Fruit fly (Drosophila melanogaster) whole organism, embryonic: ENCODE data around the gene Bub1.

Experiments
- Abd-B ChIP-seq: fragments of 200-800 bp; sonication (Bioruptor generic); optimal IDR thresholded peaks from 2 replicates; lab custom pipeline; 2018; ENCODE audit warnings: missing biosample characterization, mild to moderate bottlenecking, missing genetic modification characterization, moderate library complexity
- Aef1 ChIP-seq: fragments of 200-800 bp; sonication (Bioruptor generic); IDR thresholded peaks from 3 replicates; pipeline ENCODE4 v1.3.6; 2022; ENCODE audit warnings: missing biosample characterization, missing genetic modification characterization
- B-H2 ChIP-seq: fragments of 200-800 bp; sonication (Bioruptor generic); optimal IDR thresholded peaks from 2 replicates; lab custom pipeline; 2018; ENCODE audit warnings: missing biosample characterization, mild to moderate bottlenecking, missing genetic modification characterization
- CG10147 ChIP-seq: fragments of 200-800 bp; sonication (Bioruptor generic); optimal IDR thresholded peaks from 2 replicates; lab custom pipeline; 2019; ENCODE audit warnings: missing biosample characterization, mild to moderate bottlenecking, missing genetic modification characterization, moderate library complexity
- CG12236 ChIP-seq: fragments of 200-800 bp; sonication (Bioruptor generic); optimal IDR thresholded peaks from 2 replicates; lab custom pipeline; 2016; ENCODE audit warnings: missing biosample characterization, missing genetic modification characterization
- CG12391 ChIP-seq: fragments of 200-800 bp; sonication (Bioruptor generic); optimal IDR thresholded peaks from 3 replicates; lab custom pipeline; 2018; ENCODE audit warnings: missing biosample characterization, mild to moderate bottlenecking, missing genetic modification characterization, moderate library complexity
- CG15011 ChIP-seq: fragments of 200-800 bp; sonication (Bioruptor generic); optimal IDR thresholded peaks from 3 replicates; lab custom pipeline; 2018; ENCODE audit warnings: missing biosample characterization, mild to moderate bottlenecking, missing genetic modification characterization
- CG1603 ChIP-seq: fragments of 200-800 bp; sonication (Bioruptor generic); optimal IDR thresholded peaks from 2 replicates; lab custom pipeline; 2019; ENCODE audit warnings: missing biosample characterization, mild to moderate bottlenecking, missing genetic modification characterization, moderate library complexity
- CG2116 ChIP-seq: fragments of 200-800 bp; sonication (Bioruptor generic); optimal IDR thresholded peaks from 3 replicates; lab custom pipeline; 2018; ENCODE audit warnings: missing biosample characterization, mild to moderate bottlenecking, missing genetic modification characterization
- CG3065 ChIP-seq: fragments of 200-800 bp; sonication (Bioruptor generic); optimal IDR thresholded peaks from 2 replicates; lab custom pipeline; 2016; ENCODE audit warnings: missing biosample characterization, missing genetic modification characterization
- CG31441 ChIP-seq: fragments of 200-800 bp; sonication (Bioruptor generic); IDR thresholded peaks from 2 replicates; pipeline ENCODE4 v1.3.6; 2022; ENCODE audit warnings: missing biosample characterization, missing genetic modification characterization
- CG3281 ChIP-seq: fragments of 200-800 bp; sonication (Bioruptor generic); optimal IDR thresholded peaks from 3 replicates; lab custom pipeline; 2017; ENCODE audit warnings: missing biosample characterization, mild to moderate bottlenecking, missing genetic modification characterization
- CG33557 ChIP-seq: fragments of 200-800 bp; sonication (Bioruptor generic); optimal IDR thresholded peaks from 2 replicates; lab custom pipeline; 2019; ENCODE audit warnings: missing biosample characterization, mild to moderate bottlenecking, missing genetic modification characterization, moderate library complexity
- CG3838 ChIP-seq: fragments of 200-800 bp; sonication (Bioruptor generic); optimal IDR thresholded peaks from 3 replicates; lab custom pipeline; 2016; ENCODE audit warnings: missing biosample characterization, missing genetic modification characterization
- CG4820 ChIP-seq: fragments of 200-800 bp; sonication (Bioruptor generic); optimal IDR thresholded peaks from 3 replicates; lab custom pipeline; 2016; ENCODE audit warnings: missing biosample characterization, missing genetic modification characterization
- CG6254 ChIP-seq: fragments of 200-800 bp; sonication (Bioruptor generic); optimal IDR thresholded peaks from 3 replicates; lab custom pipeline; 2017; ENCODE audit warnings: mild to moderate bottlenecking, missing biosample characterization, missing genetic modification reagents, missing genetic modification characterization
- CG7556 ChIP-seq: fragments of 200-800 bp; sonication (Bioruptor generic); optimal IDR thresholded peaks from 2 replicates; lab custom pipeline; 2017; ENCODE audit warnings: missing biosample characterization, mild to moderate bottlenecking, missing genetic modification characterization
- CG7928 ChIP-seq: fragments of 200-800 bp; sonication (Bioruptor generic); optimal IDR thresholded peaks from 2 replicates; lab custom pipeline; 2017; ENCODE audit warnings: missing biosample characterization, mild to moderate bottlenecking, missing genetic modification characterization
- CG8089 ChIP-seq: fragments of 200-800 bp; sonication (Bioruptor generic); optimal IDR thresholded peaks from 3 replicates; lab custom pipeline; 2016; ENCODE audit warnings: missing biosample characterization, missing genetic modification characterization
- CG8478 ChIP-seq: fragments of >200 bp; optimal IDR thresholded peaks from 2 replicates; lab custom pipeline; 2018
- CG9609 ChIP-seq: fragments of 200-800 bp; sonication (Bioruptor generic); optimal IDR thresholded peaks from 3 replicates; lab custom pipeline; 2016; ENCODE audit warnings: missing biosample characterization, missing genetic modification characterization
- CG9727 ChIP-seq: fragments of 200-800 bp; sonication (Bioruptor generic); optimal IDR thresholded peaks from 3 replicates; lab custom pipeline; 2017; ENCODE audit warnings: missing biosample characterization, mild to moderate bottlenecking, missing genetic modification characterization
- CHES-1-like ChIP-seq: fragments of 200-800 bp; sonication (Bioruptor generic); optimal IDR thresholded peaks from 2 replicates; lab custom pipeline; 2016; ENCODE audit warnings: missing biosample characterization, missing genetic modification characterization
- D19A ChIP-seq: fragments of 200-800 bp; optimal IDR thresholded peaks from 3 replicates; lab custom pipeline; 2019; ENCODE audit warnings: missing biosample characterization, mild to moderate bottlenecking, missing genetic modification characterization, moderate library complexity
- Dip2 ChIP-seq: fragments of 200-800 bp; sonication (Bioruptor generic); IDR thresholded peaks from 2 replicates; pipeline ENCODE4 v1.3.6; 2022; ENCODE audit warnings: missing biosample characterization, missing genetic modification characterization
- HLH54F ChIP-seq: fragments of 200-800 bp; sonication (Bioruptor generic); optimal IDR thresholded peaks from 3 replicates; lab custom pipeline; 2016; ENCODE audit warnings: missing biosample characterization, missing genetic modification characterization
- Hmr ChIP-seq: fragments of 200-800 bp; sonication (Bioruptor generic); optimal IDR thresholded peaks from 3 replicates; lab custom pipeline; 2017; ENCODE audit warnings: mild to moderate bottlenecking, missing biosample characterization, missing genetic modification reagents, missing genetic modification characterization
- Myb ChIP-seq: fragments of 200-800 bp; sonication (Bioruptor generic); optimal IDR thresholded peaks from 2 replicates; lab custom pipeline; 2016; ENCODE audit warnings: missing biosample characterization, missing genetic modification characterization
- Rx ChIP-seq: fragments of 200-800 bp; sonication (Bioruptor generic); IDR thresholded peaks from 2 replicates; pipeline ENCODE4 v1.3.6; 2022; ENCODE audit warnings: missing biosample characterization, missing genetic modification characterization
- Sox100B ChIP-seq: fragments of 200-800 bp; sonication (Bioruptor generic); optimal IDR thresholded peaks from 3 replicates; lab custom pipeline; 2018; ENCODE audit warnings: missing biosample characterization, mild to moderate bottlenecking, missing genetic modification characterization
- Sox102F ChIP-seq: fragments of 200-800 bp; sonication (Bioruptor generic); optimal IDR thresholded peaks from 2 replicates; lab custom pipeline; 2018; ENCODE audit warnings: missing biosample characterization, mild to moderate bottlenecking, missing genetic modification characterization, moderate library complexity
- Spps ChIP-seq: fragments of 200-800 bp; sonication (Bioruptor generic); optimal IDR thresholded peaks from 2 replicates; lab custom pipeline; 2018; ENCODE audit warnings: missing biosample characterization, mild to moderate bottlenecking, missing genetic modification characterization
- Usf ChIP-seq: fragments of 200-800 bp; sonication (Bioruptor generic); optimal IDR thresholded peaks from 2 replicates; lab custom pipeline; 2017; ENCODE audit warnings: missing genotype, missing biosample characterization, missing genetic modification characterization
- YL-1 ChIP-seq: fragments of 200-800 bp; sonication (Bioruptor generic); optimal IDR thresholded peaks from 3 replicates; lab custom pipeline; 2017; ENCODE audit warnings: missing biosample characterization, mild to moderate bottlenecking, missing genetic modification characterization
- cato ChIP-seq: fragments of 200-800 bp; sonication (Bioruptor generic); optimal IDR thresholded peaks from 2 replicates; lab custom pipeline; 2016; ENCODE audit warnings: missing biosample characterization, missing genetic modification characterization, borderline replicate concordance
- chinmo ChIP-seq: fragments of 200-800 bp; sonication (Bioruptor generic); IDR thresholded peaks from 4 replicates; pipeline ENCODE4 v1.3.6; 2022; ENCODE audit warnings: missing biosample characterization, missing genetic modification characterization; ENCODE audit not compliant: partially characterized antibody
- ci ChIP-seq: fragments of 200-800 bp; sonication (Bioruptor generic); IDR thresholded peaks from 3 replicates; pipeline ENCODE4 v1.3.6; 2022; ENCODE audit warnings: missing biosample characterization, missing genetic modification characterization
- crc ChIP-seq: fragments of 200-800 bp; sonication (Bioruptor generic); optimal IDR thresholded peaks from 2 replicates; lab custom pipeline; 2016; ENCODE audit warnings: missing biosample characterization, missing genetic modification characterization
- da ChIP-seq: fragments of 200-800 bp; sonication (Bioruptor generic); optimal IDR thresholded peaks from 2 replicates; lab custom pipeline; 2016; ENCODE audit warnings: missing biosample characterization, missing genetic modification characterization
- emc ChIP-seq: fragments of 200-800 bp; sonication (Bioruptor generic); optimal IDR thresholded peaks from 2 replicates; lab custom pipeline; 2016; ENCODE audit warnings: missing biosample characterization, missing genetic modification characterization
- eve ChIP-seq, 2 experiments: fragments of >200 bp; optimal IDR thresholded peaks; 2 replicates each; lab custom pipeline; 2017; ENCODE audit warnings: missing biosample characterization in 2 of 2, missing genetic modification characterization in 2 of 2
- lilli ChIP-seq: fragments of 200-800 bp; sonication (Bioruptor generic); optimal IDR thresholded peaks from 3 replicates; lab custom pipeline; 2016; ENCODE audit warnings: missing biosample characterization, missing genetic modification characterization
- lmd ChIP-seq: fragments of 200-800 bp; sonication (Bioruptor generic); IDR thresholded peaks from 2 replicates; pipeline ENCODE4 v1.3.6; 2022; ENCODE audit warnings: missing biosample characterization, missing genetic modification characterization
- mam ChIP-seq: fragments of 200-800 bp; sonication (Bioruptor generic); optimal IDR thresholded peaks from 3 replicates; lab custom pipeline; 2016; ENCODE audit warnings: missing biosample characterization, missing genetic modification characterization
- onecut ChIP-seq: fragments of 200-800 bp; sonication (Bioruptor generic); IDR thresholded peaks from 2 replicates; pipeline ENCODE4 v1.3.6; 2022; ENCODE audit warnings: missing biosample characterization, missing genetic modification characterization
- pho ChIP-seq: fragments of 200-800 bp; sonication (Bioruptor generic); optimal IDR thresholded peaks from 2 replicates; lab custom pipeline; 2016; ENCODE audit warnings: missing biosample characterization, missing genetic modification characterization
- ranshi ChIP-seq: fragments of 200-800 bp; sonication (Bioruptor generic); IDR thresholded peaks from 2 replicates; pipeline ENCODE4 v1.3.6; 2022; ENCODE audit warnings: missing biosample characterization, missing genetic modification characterization
- rib ChIP-seq: fragments of 200-800 bp; sonication (Bioruptor generic); IDR thresholded peaks from 2 replicates; pipeline ENCODE4 v1.3.6; 2022; ENCODE audit warnings: missing biosample characterization, missing genetic modification characterization
- unpg ChIP-seq: fragments of 200-800 bp; sonication (Bioruptor generic); optimal IDR thresholded peaks from 3 replicates; lab custom pipeline; 2018; ENCODE audit warnings: missing biosample characterization, mild to moderate bottlenecking, missing genetic modification characterization, moderate library complexity
- wor ChIP-seq: fragments of 200-800 bp; sonication (Bioruptor generic); IDR thresholded peaks from 2 replicates; pipeline ENCODE4 v1.3.6; 2022; ENCODE audit warnings: missing biosample characterization, missing genetic modification characterization

Bub1 gene

DNA sequence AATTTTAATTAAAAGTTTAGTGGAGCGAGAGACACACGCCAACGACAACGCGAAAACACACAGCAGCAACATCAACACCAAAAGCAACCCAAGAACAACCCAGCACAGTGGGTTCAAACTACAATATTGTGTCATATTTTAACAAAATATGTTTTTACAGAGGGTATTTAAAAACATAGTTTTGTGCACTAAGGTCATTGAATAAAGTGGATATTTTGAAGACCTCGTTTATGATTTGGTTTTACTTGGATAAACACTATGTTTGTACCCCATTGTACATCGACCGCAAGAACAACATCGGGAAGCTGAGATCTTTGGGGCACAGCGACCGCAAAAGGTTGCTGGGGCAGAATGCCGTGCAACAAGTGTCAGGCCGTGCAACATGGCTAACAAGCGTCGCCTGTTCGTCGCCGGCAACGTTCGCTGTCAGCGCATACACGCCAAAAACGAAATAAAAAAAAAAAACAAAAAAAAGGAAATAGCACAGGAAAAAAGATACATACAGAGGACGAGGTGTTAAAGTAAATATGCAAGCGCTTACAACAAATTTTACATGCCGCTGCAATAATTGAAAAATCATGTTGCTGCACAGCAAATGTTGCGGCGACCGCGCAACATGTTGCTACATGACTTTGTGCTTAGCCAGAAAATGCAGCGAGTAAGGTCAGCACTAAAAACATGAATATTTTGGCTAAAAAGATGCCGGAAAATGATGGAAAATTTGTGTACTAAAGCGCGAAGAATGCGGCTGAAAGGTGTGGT lies 17.3 kb upstream of the Bub1 start (continued):
- TF ChIP-seq wor (no peak), eve (GFP tag; optimal IDR thresholded peaks at IDR 0.05; lab: Kevin White, UChicago) (no peak), cato (GFP tag; lab: Kevin White, UChicago) (no peak), CG3281 (no peak), CG15011 (GFP tag; lab: Kevin White, UChicago) (no peak), ci (GFP tag; lab: Robert Waterston, UW) (peak; percentile 71; the same call in 1 of the 3 replicates), mam (GFP tag; lab: Kevin White, UChicago) (no peak), rib (GFP tag; lab: Robert Waterston, UW) (no peak), Hmr (no peak), pho (no peak), CG6254 (GFP tag; lab: Kevin White, UChicago) (peak; percentile 30), CG7928 (GFP tag; lab: Kevin White, UChicago) (no peak), CG12391 (peak; percentile 18), D19A (peak; percentile 19), Spps (tag; lab: Kevin White, UChicago) (peak; percentile 49), CG10147 (GFP tag; lab: Kevin White, UChicago) (no peak), Sox102F (GFP tag; lab: Kevin White, UChicago) (peak; percentile 39), emc (GFP tag; lab: Kevin White, UChicago) (no peak), CG8089 (GFP tag; lab: Kevin White, UChicago) (no peak), CG7556 (GFP tag; lab: Kevin White, UChicago) (no peak), CG9609 (GFP tag; lab: Kevin White, UChicago) (no peak), CG12236 (GFP tag; lab: Kevin White, UChicago) (no peak), CG2116 (GFP tag; lab: Kevin White, UChicago) (no peak), onecut (GFP tag; lab: Robert Waterston, UW) (no peak), CHES-1-like (no peak), CG1603 (peak; percentile 56), unpg (peak; percentile 63), Myb (GFP tag; lab: Kevin White, UChicago) (no peak), YL-1 (no peak), CG8478 (no peak), lilli (GFP tag; lab: Kevin White, UChicago) (peak; percentile 18), Usf (GFP tag; lab: Kevin White, UChicago) (no peak), lmd (GFP tag; lab: Robert Waterston, UW) (peak; percentile 41; the same call in 1 of the 2 replicates), CG4820 (peak; percentile 34), CG3065 (GFP tag; lab: Kevin White, UChicago) (no peak), ranshi (GFP tag; lab: Robert Waterston, UW) (no peak), Rx (GFP tag; lab: Robert Waterston, UW) (no peak), CG31441 (peak; percentile 49; the same call in 1 of the 2 replicates), HLH54F (GFP tag; lab: Kevin White, UChicago) (no peak), chinmo (GFP tag; lab: Robert Waterston, UW) (0 out of 4 replicates have a peak, but pooled peaks have one; percentile 23), Abd-B (GFP tag; lab: Kevin White, UChicago) (no peak), CG3838 (GFP tag; lab: Kevin White, UChicago) (no peak), Dip2 (GFP tag; lab: Robert Waterston, UW) (no peak), crc (no peak), CG33557 (GFP tag; lab: Kevin White, UChicago) (no peak), Sox100B (GFP tag; lab: Kevin White, UChicago) (no peak), B-H2 (no peak), CG9727 (peak; percentile 44), Aef1 (GFP tag; lab: Robert Waterston, UW) (no peak; the same call in 2 of the 3 replicates), da (GFP tag; lab: Kevin White, UChicago) (no peak)
